Worm (Caenorhabditis elegans) whole organism, young adult: Measurements from ENCODE around the gene glb-15.

Source experiments
- B0261.1 ChIP-seq: sonication (generic microtip); optimal IDR thresholded peaks from 2 replicates; lab custom pipeline; 2016; ENCODE audit warnings: mild to moderate bottlenecking, missing genetic modification characterization, moderate library complexity, missing compliant biosample characterization
- F33H1.4 ChIP-seq: fragments of 200-800 bp; sonication (Bioruptor generic); IDR thresholded peaks from 2 replicates; pipeline ENCODE4 v1.3.6; 2022; ENCODE audit warnings: missing genetic modification reagents, missing genetic modification characterization, missing compliant biosample characterization
- K11D2.4 ChIP-seq: fragments of 200-800 bp; sonication (Bioruptor generic); IDR thresholded peaks from 2 replicates; pipeline ENCODE4 v1.3.6; 2022; ENCODE audit warnings: missing genetic modification reagents, missing genetic modification characterization, missing compliant biosample characterization
- Y79H2A.3 ChIP-seq: fragments of 200-800 bp; sonication (Bioruptor generic); conservative IDR thresholded peaks from 2 replicates; pipeline ENCODE4 v1.3.6; 2022; ENCODE audit warnings: missing genetic modification reagents, missing genetic modification characterization, missing compliant biosample characterization
- akir-1 ChIP-seq: fragments of 200-800 bp; sonication (Bioruptor generic); optimal IDR thresholded peaks from 2 replicates; lab custom pipeline; 2018; ENCODE audit warnings: mild to moderate bottlenecking, missing genetic modification characterization, moderate library complexity, missing compliant biosample characterization
- atf-7 ChIP-seq: sonication (generic microtip); optimal IDR thresholded peaks from 2 replicates; lab custom pipeline; 2017; ENCODE audit warnings: mild to moderate bottlenecking, missing genetic modification characterization, missing compliant biosample characterization
- attf-3 ChIP-seq: fragments of 200-800 bp; sonication (Bioruptor generic); conservative IDR thresholded peaks from 2 replicates; pipeline ENCODE4 v1.3.6; 2022; ENCODE audit warnings: missing genetic modification reagents, missing genetic modification characterization, missing compliant biosample characterization
- attf-6 ChIP-seq: fragments of 200-800 bp; sonication (Bioruptor generic); IDR thresholded peaks from 2 replicates; pipeline ENCODE4 v1.3.6; 2022; ENCODE audit warnings: missing genetic modification reagents, missing genetic modification characterization, missing compliant biosample characterization
- ccch-3 ChIP-seq: fragments of 200-800 bp; sonication (Bioruptor generic); optimal IDR thresholded peaks from 2 replicates; lab custom pipeline; 2018; ENCODE audit warnings: mild to moderate bottlenecking, missing genetic modification characterization, missing compliant biosample characterization
- cebp-1 ChIP-seq, 2 experiments: fragments of 200-800 bp in 1 of 2; sonication (Bioruptor generic) in 1 of 2; sonication (generic microtip) in 1 of 2; IDR thresholded peaks in 1 of 2; optimal IDR thresholded peaks in 1 of 2; 2 replicates each; pipeline versions ENCODE4 v1.3.6 to Lab custom; 2017 to 2022; ENCODE audit warnings: missing compliant biosample characterization in 2 of 2, missing genetic modification characterization in 2 of 2, mild to moderate bottlenecking in 1 of 2, missing genetic modification reagents in 1 of 2, moderate library complexity in 1 of 2
- ceh-100 ChIP-seq: fragments of 200-800 bp; sonication (Bioruptor generic); IDR thresholded peaks from 2 replicates; pipeline ENCODE4 v1.3.6; 2022; ENCODE audit warnings: missing genetic modification reagents, missing genetic modification characterization, missing compliant biosample characterization
- ceh-58 ChIP-seq: fragments of 200-800 bp; sonication (Bioruptor generic); IDR thresholded peaks from 2 replicates; pipeline ENCODE4 v1.3.6; 2022; ENCODE audit warnings: missing genetic modification characterization, missing compliant biosample characterization
- ceh-91 ChIP-seq: fragments of 200-800 bp; sonication (Bioruptor generic); IDR thresholded peaks from 2 replicates; pipeline ENCODE4 v1.3.6; 2022; ENCODE audit warnings: missing genetic modification reagents, missing genetic modification characterization, missing compliant biosample characterization
- die-1 ChIP-seq: sonication (generic microtip); optimal IDR thresholded peaks from 2 replicates; lab custom pipeline; 2016; ENCODE audit warnings: missing genotype, mild to moderate bottlenecking, missing genetic modification characterization, missing compliant biosample characterization
- dpl-1 ChIP-seq: fragments of 150-350 bp; optimal IDR thresholded peaks from 2 replicates; lab custom pipeline; 2014; ENCODE audit warnings: missing biosample characterization, missing genetic modification reagents, missing genetic modification characterization
- efl-1 ChIP-seq: fragments of 150-350 bp; optimal IDR thresholded peaks from 2 replicates; lab custom pipeline; 2014; ENCODE audit warnings: missing biosample characterization, missing genetic modification reagents, missing genetic modification characterization
- gei-17 ChIP-seq: fragments of 200-800 bp; sonication (Bioruptor generic); optimal IDR thresholded peaks from 2 replicates; lab custom pipeline; 2018; ENCODE audit warnings: mild to moderate bottlenecking, missing genetic modification characterization, missing compliant biosample characterization
- him-1 ChIP-seq: sonication (generic microtip); optimal IDR thresholded peaks from 2 replicates; lab custom pipeline; 2016; ENCODE audit warnings: missing genotype, missing genetic modification reagents, missing genetic modification characterization, missing compliant biosample characterization
- hrde-1 ChIP-seq: sonication (generic microtip); optimal IDR thresholded peaks from 2 replicates; lab custom pipeline; 2016; ENCODE audit warnings: missing genetic modification characterization, mild to moderate bottlenecking, missing compliant biosample characterization, moderate library complexity, missing genotype, missing genetic modification reagents, borderline replicate concordance
- let-607 ChIP-seq, 2 experiments: fragments of 200-800 bp in 1 of 2; sonication (Bioruptor generic) in 1 of 2; sonication (generic microtip) in 1 of 2; optimal IDR thresholded peaks; 2 replicates each; lab custom pipeline; 2016 to 2018; ENCODE audit warnings: mild to moderate bottlenecking in 2 of 2, missing compliant biosample characterization in 2 of 2, missing genetic modification characterization in 2 of 2, moderate library complexity in 2 of 2, missing genotype in 1 of 2
- lin-35 ChIP-seq, 3 experiments: fragments of 150-350 bp in 2 of 3; sonication (generic microtip) in 1 of 3; optimal IDR thresholded peaks; 2 replicates each; lab custom pipeline; 2014 to 2018; ENCODE audit warnings: missing biosample characterization in 3 of 3, missing genetic modification characterization in 3 of 3, missing genetic modification reagents in 3 of 3
- lin-40 ChIP-seq: sonication (generic microtip); optimal IDR thresholded peaks from 2 replicates; lab custom pipeline; 2016; ENCODE audit warnings: missing genetic modification characterization, mild to moderate bottlenecking, missing compliant biosample characterization, missing genotype, missing genetic modification reagents
- madf-8 ChIP-seq: fragments of 200-800 bp; sonication (Bioruptor generic); conservative IDR thresholded peaks from 2 replicates; pipeline ENCODE4 v1.3.6; 2022; ENCODE audit warnings: missing genetic modification reagents, missing genetic modification characterization, missing compliant biosample characterization
- mcd-1 ChIP-seq: fragments of 200-800 bp; sonication (Bioruptor generic); IDR thresholded peaks from 2 replicates; pipeline ENCODE4 v1.3.6; 2022; ENCODE audit warnings: missing genetic modification reagents, missing genetic modification characterization, missing compliant biosample characterization
- mel-28 ChIP-seq: sonication (generic microtip); optimal IDR thresholded peaks from 2 replicates; lab custom pipeline; 2016; ENCODE audit warnings: borderline replicate concordance, mild to moderate bottlenecking, missing genetic modification characterization, missing compliant biosample characterization
- nfya-2 ChIP-seq: fragments of 200-800 bp; sonication (Bioruptor generic); IDR thresholded peaks from 2 replicates; pipeline ENCODE4 v1.3.6; 2022; ENCODE audit warnings: missing genetic modification reagents, missing genetic modification characterization, missing compliant biosample characterization
- nhr-179 ChIP-seq: sonication (generic microtip); optimal IDR thresholded peaks from 2 replicates; lab custom pipeline; 2016; ENCODE audit warnings: mild to moderate bottlenecking, missing genetic modification characterization, missing compliant biosample characterization
- nhr-27 ChIP-seq: fragments of 200-800 bp; sonication (Bioruptor generic); optimal IDR thresholded peaks from 2 replicates; lab custom pipeline; 2018; ENCODE audit warnings: mild to moderate bottlenecking, missing genetic modification characterization, moderate library complexity, missing compliant biosample characterization
- nhr-80 ChIP-seq: sonication (generic microtip); optimal IDR thresholded peaks from 2 replicates; lab custom pipeline; 2016; ENCODE audit warnings: missing genetic modification characterization, missing compliant biosample characterization
- nhr-90 ChIP-seq: sonication (generic microtip); optimal IDR thresholded peaks from 2 replicates; lab custom pipeline; 2016; ENCODE audit warnings: missing genotype, mild to moderate bottlenecking, missing genetic modification characterization, missing compliant biosample characterization
- pbrm-1 ChIP-seq: fragments of 200-800 bp; sonication (Bioruptor generic); IDR thresholded peaks from 2 replicates; pipeline ENCODE4 v1.3.6; 2022; ENCODE audit warnings: missing genetic modification reagents, missing genetic modification characterization, missing compliant biosample characterization
- pha-4 ChIP-seq: fragments of 150-350 bp; sonication (generic microtip); optimal IDR thresholded peaks from 2 replicates; lab custom pipeline; 2014; ENCODE audit warnings: missing biosample characterization, missing genetic modification reagents, missing genetic modification characterization
- snpc-1.1 ChIP-seq: sonication (generic microtip); optimal IDR thresholded peaks from 2 replicates; lab custom pipeline; 2017; ENCODE audit warnings: missing genetic modification characterization, mild to moderate bottlenecking, missing compliant biosample characterization, antibody characterized with exemption, moderate library complexity, missing genotype, missing genetic modification reagents; ENCODE audit not compliant: insufficient read depth
- somi-1 ChIP-seq: fragments of 200-800 bp; sonication (Bioruptor generic); optimal IDR thresholded peaks from 2 replicates; lab custom pipeline; 2018; ENCODE audit warnings: mild to moderate bottlenecking, missing genetic modification characterization, missing compliant biosample characterization
- xnd-1 ChIP-seq: sonication (generic microtip); optimal IDR thresholded peaks from 2 replicates; lab custom pipeline; 2016; ENCODE audit warnings: missing genotype, missing genetic modification reagents, missing genetic modification characterization, missing compliant biosample characterization
- ztf-18 ChIP-seq: sonication (generic microtip); optimal IDR thresholded peaks from 2 replicates; lab custom pipeline; 2016; ENCODE audit warnings: missing genotype, mild to moderate bottlenecking, missing genetic modification characterization, missing compliant biosample characterization
- ztf-22 ChIP-seq: fragments of 200-800 bp; sonication (Bioruptor generic); optimal IDR thresholded peaks from 2 replicates; lab custom pipeline; 2018; ENCODE audit warnings: mild to moderate bottlenecking, missing genetic modification characterization, moderate library complexity, missing compliant biosample characterization
- ztf-26 ChIP-seq: sonication (generic microtip); optimal IDR thresholded peaks from 2 replicates; lab custom pipeline; 2017; ENCODE audit warnings: missing genetic modification characterization, missing compliant biosample characterization

Gene glb-15

ce11 chrV:11615948-11616681 lies 2.0 kb downstream of the glb-15 start, which contains the start of gene nlp-24 (continued):
- TF ChIP-seq somi-1 (GFP tag; lab: Kevin White, UChicago) (peak; percentile 68), nhr-179 (tag; lab: Kevin White, UChicago) (no peak), K11D2.4 (GFP tag; lab: Robert Waterston, UW) (no peak), gei-17 (GFP tag; lab: Kevin White, UChicago) (no peak), ceh-100 (GFP tag; lab: Robert Waterston, UW) (no peak)

ce11 chrV:11614805-11615497 lies 3.1 kb downstream of the glb-15 start:
- TF ChIP-seq nhr-90 (tag; lab: Kevin White, UChicago) (no peak), ztf-26 (peak; percentile 41), lin-40 (tag; lab: Kevin White, UChicago) (peak; percentile 40), nfya-2 (GFP tag; lab: Robert Waterston, UW) (no peak), dpl-1 (no peak), somi-1 (GFP tag; lab: Kevin White, UChicago) (peak; percentile 53), ceh-58 (GFP tag; lab: Robert Waterston, UW) (no peak), nhr-80 (tag; lab: Kevin White, UChicago) (peak; percentile 38)
- TF ChIP-seq, all 124 proteins: peak for 4

ce11 chrV:11613007-11613406 lies 5.1 kb downstream of the glb-15 start, which contains the start of gene tag-290:
tag-290 (plus strand) TSS chrV:11613307.
- no peak for TF ChIP-seq lin-40 (tag; lab: Kevin White, UChicago)
- no peak for TF ChIP-seq gei-17 (GFP tag; lab: Kevin White, UChicago)
- TF ChIP-seq ztf-22 (GFP tag; lab: Kevin White, UChicago) = no peak
- no peak for TF ChIP-seq B0261.1 (tag; lab: Kevin White, UChicago)
- TF ChIP-seq ceh-91 (GFP tag; lab: Robert Waterston, UW) = no peak
- TF ChIP-seq nfya-2 (GFP tag; lab: Robert Waterston, UW) = no peak
- TF ChIP-seq ceh-100 (GFP tag; lab: Robert Waterston, UW) = no peak
- TF ChIP-seq pbrm-1 (GFP tag; lab: Robert Waterston, UW) = no peak
- TF ChIP-seq nhr-27 (tag; lab: Kevin White, UChicago) = no peak
- TF ChIP-seq mel-28 (tag; lab: Kevin White, UChicago) = no peak

ce11 chrV:11610481-11610880 lies 7.6 kb downstream of the glb-15 start, which contains the start of gene sas-5:
sas-5 (plus strand) TSS chrV:11610737.
- TF ChIP-seq ztf-26 = no peak
- no peak for TF ChIP-seq pha-4 (tag; lab: Kevin White, UChicago)
- no peak for TF ChIP-seq Y79H2A.3 (GFP tag; lab: Robert Waterston, UW)
- peak; percentile 92 for TF ChIP-seq efl-1 (GFP tag; lab: Kevin White, UChicago)
- TF ChIP-seq cebp-1 (GFP tag; IDR thresholded peaks at IDR 0.05; lab: Robert Waterston, UW) = no peak
- TF ChIP-seq cebp-1 (tag; optimal IDR thresholded peaks at IDR 0.05; lab: Kevin White, UChicago) = peak; percentile 66
- no peak for TF ChIP-seq akir-1 (GFP tag; lab: Kevin White, UChicago)
- no peak for TF ChIP-seq hrde-1 (tag; lab: Kevin White, UChicago)
- peak in 1 of 2 experiments; percentile 22 for TF ChIP-seq let-607 (tag; optimal IDR thresholded peaks at IDR 0.05; lab: Kevin White, UChicago)
- TF ChIP-seq lin-35 (GFP tag; optimal IDR thresholded peaks at IDR 0.05; lab: Kevin White, UChicago) = peak; percentile 55 to 83 (median 71)
- peak; percentile 10 for TF ChIP-seq atf-7 (tag; lab: Kevin White, UChicago)
- TF ChIP-seq attf-6 (GFP tag; lab: Robert Waterston, UW) = 0 out of 2 replicates have a peak, but pooled peaks have one; percentile 10
- TF ChIP-seq F33H1.4 (GFP tag; lab: Robert Waterston, UW) = peak; percentile 64
- TF ChIP-seq nhr-90 (tag; lab: Kevin White, UChicago) = peak; percentile 9
- peak; percentile 82 for TF ChIP-seq pbrm-1 (GFP tag; lab: Robert Waterston, UW)
- peak; percentile 77 for TF ChIP-seq dpl-1
- peak; percentile 76 for TF ChIP-seq mcd-1 (GFP tag; lab: Robert Waterston, UW)
- TF ChIP-seq him-1 = peak; percentile 78
- peak; percentile 67 for TF ChIP-seq ztf-18
- peak; percentile 14 for TF ChIP-seq die-1
- 0 out of 2 replicates have a peak, but pooled peaks have one; percentile 15 for TF ChIP-seq attf-3 (GFP tag; lab: Robert Waterston, UW)
- peak; percentile 65 for TF ChIP-seq snpc-1.1 (tag; lab: Kevin White, UChicago)
- TF ChIP-seq xnd-1 (tag; lab: Kevin White, UChicago) = peak; percentile 72
- TF ChIP-seq madf-8 = peak; percentile 84
- TF ChIP-seq ccch-3 (GFP tag; lab: Kevin White, UChicago) = no peak
